Worm (Caenorhabditis elegans) whole organism, late embryonic: ENCODE data around the gene srx-67.

ENCODE experiments used
- C08G9.2 ChIP-seq: sonication (generic microtip); optimal IDR thresholded peaks from 2 replicates; lab custom pipeline; 2016; ENCODE audit warnings: mild to moderate bottlenecking, missing genetic modification characterization, moderate library complexity, missing compliant biosample characterization
- C38D4.7 ChIP-seq: fragments of 200-800 bp; sonication (Bioruptor generic); optimal IDR thresholded peaks from 2 replicates; lab custom pipeline; 2018; ENCODE audit warnings: mild to moderate bottlenecking, missing genetic modification characterization, moderate library complexity, missing compliant biosample characterization
- F13H6.1 ChIP-seq: sonication (generic microtip); optimal IDR thresholded peaks from 2 replicates; lab custom pipeline; 2016; ENCODE audit warnings: missing genetic modification characterization, missing compliant biosample characterization
- T23F11.4 ChIP-seq: fragments of 200-800 bp; sonication (Bioruptor generic); optimal IDR thresholded peaks from 2 replicates; lab custom pipeline; 2018; ENCODE audit warnings: mild to moderate bottlenecking, missing genetic modification characterization, missing compliant biosample characterization
- ahr-1 ChIP-seq: sonication (generic microtip); optimal IDR thresholded peaks from 2 replicates; lab custom pipeline; 2016; ENCODE audit warnings: missing genetic modification characterization, missing compliant biosample characterization
- ama-1 ChIP-seq: fragments of 150-350 bp; optimal IDR thresholded peaks from 2 replicates; lab custom pipeline; 2014
- ceh-24 ChIP-seq: sonication (generic microtip); optimal IDR thresholded peaks from 2 replicates; lab custom pipeline; 2016; ENCODE audit warnings: mild to moderate bottlenecking, missing genetic modification characterization, missing compliant biosample characterization
- ceh-31 ChIP-seq: sonication (generic microtip); optimal IDR thresholded peaks from 2 replicates; lab custom pipeline; 2016; ENCODE audit warnings: missing genetic modification characterization, missing compliant biosample characterization
- ceh-34 ChIP-seq: sonication (generic microtip); optimal IDR thresholded peaks from 2 replicates; lab custom pipeline; 2016; ENCODE audit warnings: mild to moderate bottlenecking, missing genetic modification characterization, missing compliant biosample characterization
- ceh-45 ChIP-seq: fragments of 200-800 bp; sonication (Bioruptor generic); IDR thresholded peaks from 2 replicates; pipeline ENCODE4 v1.3.6; 2022; ENCODE audit warnings: missing genetic modification reagents, missing genetic modification characterization, missing compliant biosample characterization
- ceh-48 ChIP-seq: sonication (generic microtip); optimal IDR thresholded peaks from 2 replicates; lab custom pipeline; 2016; ENCODE audit warnings: missing genetic modification characterization, inconsistent platforms, missing compliant biosample characterization
- ceh-6 ChIP-seq: fragments of 200-800 bp; sonication (Bioruptor generic); optimal IDR thresholded peaks from 2 replicates; lab custom pipeline; 2018; ENCODE audit warnings: mild to moderate bottlenecking, missing genetic modification characterization, missing compliant biosample characterization
- ceh-9 ChIP-seq: sonication (generic microtip); optimal IDR thresholded peaks from 2 replicates; lab custom pipeline; 2016; ENCODE audit warnings: mild to moderate bottlenecking, missing genetic modification characterization, inconsistent platforms, missing compliant biosample characterization
- dmd-4 ChIP-seq: sonication (generic microtip); optimal IDR thresholded peaks from 2 replicates; lab custom pipeline; 2016; ENCODE audit warnings: borderline replicate concordance, missing genetic modification characterization, missing compliant biosample characterization
- elt-2 ChIP-seq: sonication (generic microtip); optimal IDR thresholded peaks from 2 replicates; lab custom pipeline; 2016; ENCODE audit warnings: missing genetic modification reagents, missing genetic modification characterization, missing compliant biosample characterization
- elt-4 ChIP-seq: sonication (generic microtip); optimal IDR thresholded peaks from 2 replicates; lab custom pipeline; 2016; ENCODE audit warnings: missing genetic modification characterization, missing compliant biosample characterization
- ets-4 ChIP-seq: sonication (generic microtip); optimal IDR thresholded peaks from 2 replicates; lab custom pipeline; 2016; ENCODE audit warnings: missing genetic modification characterization, missing compliant biosample characterization
- eyg-1 ChIP-seq: sonication (generic microtip); optimal IDR thresholded peaks from 2 replicates; lab custom pipeline; 2016; ENCODE audit warnings: missing genotype, missing genetic modification characterization, missing compliant biosample characterization
- fax-1 ChIP-seq: sonication (generic microtip); optimal IDR thresholded peaks from 2 replicates; lab custom pipeline; 2016; ENCODE audit warnings: missing genotype, missing genetic modification characterization, missing compliant biosample characterization
- fkh-10 ChIP-seq: fragments of 150-350 bp; optimal IDR thresholded peaks from 2 replicates; lab custom pipeline; 2014; ENCODE audit warnings: missing biosample characterization, missing genetic modification reagents, missing genetic modification characterization
- fkh-6 ChIP-seq: sonication (generic microtip); optimal IDR thresholded peaks from 2 replicates; lab custom pipeline; 2016; ENCODE audit warnings: missing genetic modification characterization, missing compliant biosample characterization
- gmeb-2 ChIP-seq: sonication (generic microtip); optimal IDR thresholded peaks from 2 replicates; lab custom pipeline; 2016; ENCODE audit warnings: missing genetic modification characterization, inconsistent platforms, missing compliant biosample characterization
- hlh-30 ChIP-seq: sonication (generic microtip); optimal IDR thresholded peaks from 2 replicates; lab custom pipeline; 2017; ENCODE audit warnings: antibody characterized with exemption, missing genetic modification characterization, missing compliant biosample characterization; ENCODE audit not compliant: insufficient read depth
- hlh-6 ChIP-seq: sonication (generic microtip); optimal IDR thresholded peaks from 2 replicates; lab custom pipeline; 2016; ENCODE audit warnings: missing genotype, missing genetic modification characterization, missing compliant biosample characterization
- lim-6 ChIP-seq: sonication (generic microtip); optimal IDR thresholded peaks from 2 replicates; lab custom pipeline; 2016; ENCODE audit warnings: missing genetic modification characterization, missing compliant biosample characterization
- mec-3 ChIP-seq: sonication (generic microtip); optimal IDR thresholded peaks from 2 replicates; lab custom pipeline; 2016; ENCODE audit warnings: borderline replicate concordance, missing genetic modification characterization, missing compliant biosample characterization
- nhr-232 ChIP-seq: sonication (generic microtip); optimal IDR thresholded peaks from 2 replicates; lab custom pipeline; 2016; ENCODE audit warnings: missing genetic modification characterization, missing compliant biosample characterization
- npax-4 ChIP-seq: sonication (generic microtip); optimal IDR thresholded peaks from 2 replicates; lab custom pipeline; 2016; ENCODE audit warnings: missing genetic modification characterization, missing compliant biosample characterization
- odd-2 ChIP-seq: sonication (generic microtip); optimal IDR thresholded peaks from 2 replicates; lab custom pipeline; 2017; ENCODE audit warnings: antibody characterized with exemption, mild to moderate bottlenecking, missing genetic modification characterization, missing compliant biosample characterization
- pat-9 ChIP-seq: fragments of 200-800 bp; sonication (Bioruptor generic); optimal IDR thresholded peaks from 2 replicates; lab custom pipeline; 2018; ENCODE audit warnings: mild to moderate bottlenecking, missing genetic modification characterization, moderate library complexity, missing compliant biosample characterization
- pqm-1 ChIP-seq: sonication (generic microtip); optimal IDR thresholded peaks from 2 replicates; lab custom pipeline; 2016; ENCODE audit warnings: missing genetic modification characterization, missing compliant biosample characterization
- pros-1 ChIP-seq: fragments of 150-350 bp; optimal IDR thresholded peaks from 2 replicates; lab custom pipeline; 2014; ENCODE audit warnings: missing biosample characterization, missing genetic modification reagents, missing genetic modification characterization
- rnt-1 ChIP-seq: sonication (generic microtip); optimal IDR thresholded peaks from 2 replicates; lab custom pipeline; 2016; ENCODE audit warnings: missing genetic modification characterization, missing compliant biosample characterization
- sdc-2 ChIP-seq: sonication (generic microtip); optimal IDR thresholded peaks from 2 replicates; lab custom pipeline; 2016; ENCODE audit warnings: missing genotype, missing genetic modification characterization, missing compliant biosample characterization
- sox-2 ChIP-seq: fragments of 200-800 bp; sonication (Bioruptor generic); IDR thresholded peaks from 2 replicates; pipeline ENCODE4 v1.3.6; 2022; ENCODE audit warnings: missing genetic modification reagents, missing genetic modification characterization, missing compliant biosample characterization
- syd-9 ChIP-seq: sonication (generic microtip); optimal IDR thresholded peaks from 2 replicates; lab custom pipeline; 2016; ENCODE audit warnings: mild to moderate bottlenecking, missing genetic modification characterization, moderate library complexity, missing compliant biosample characterization
- unc-3 ChIP-seq, 2 experiments: fragments of 200-800 bp in 1 of 2; sonication (Bioruptor generic) in 1 of 2; sonication (generic microtip) in 1 of 2; conservative IDR thresholded peaks in 1 of 2; optimal IDR thresholded peaks in 1 of 2; 2 replicates each; pipeline versions ENCODE4 v1.3.6 to Lab custom; 2016 to 2022; ENCODE audit warnings: missing compliant biosample characterization in 2 of 2, missing genetic modification characterization in 2 of 2, missing genetic modification reagents in 1 of 2
- unc-42 ChIP-seq: sonication (generic microtip); optimal IDR thresholded peaks from 2 replicates; lab custom pipeline; 2016; ENCODE audit warnings: missing genotype, missing genetic modification characterization, missing compliant biosample characterization
- unc-86 ChIP-seq: sonication (generic microtip); optimal IDR thresholded peaks from 2 replicates; lab custom pipeline; 2016; ENCODE audit warnings: missing genetic modification characterization, missing compliant biosample characterization
- ztf-16 ChIP-seq: sonication (generic microtip); optimal IDR thresholded peaks from 2 replicates; lab custom pipeline; 2017; ENCODE audit warnings: missing genetic modification characterization, missing compliant biosample characterization

srx-67 gene

ce11 chrV:3941860-3942259 lies 25.3 kb downstream of the srx-67 start, which contains the start of gene cyp-35B2:
cyp-35B2 (plus strand) TSS chrV:3942160.
- TF ChIP-seq ztf-16 (tag; lab: Kevin White, UChicago) (no peak), eyg-1 (tag; lab: Kevin White, UChicago) (no peak), dmd-4 (tag; lab: Kevin White, UChicago) (no peak)

ce11 chrV:3943364-3943763 lies 26.8 kb downstream of the srx-67 start:
- no peak for TF ChIP-seq ceh-48 (tag; lab: Kevin White, UChicago)
- no peak for TF ChIP-seq ceh-6 (GFP tag; lab: Kevin White, UChicago)
- TF ChIP-seq F13H6.1, result no peak
- TF ChIP-seq C08G9.2 (tag; lab: Kevin White, UChicago), result no peak
- TF ChIP-seq fax-1 (tag; lab: Kevin White, UChicago), result no peak
- no peak for TF ChIP-seq pros-1 (tag; lab: Kevin White, UChicago)
- TF ChIP-seq pqm-1 (tag; lab: Kevin White, UChicago), result no peak
- no peak for TF ChIP-seq unc-86
- TF ChIP-seq T23F11.4 (GFP tag; lab: Kevin White, UChicago), result no peak
- no peak for TF ChIP-seq hlh-30
- no peak for TF ChIP-seq rnt-1 (tag; lab: Kevin White, UChicago)
- no peak for TF ChIP-seq elt-4
- no peak for TF ChIP-seq pat-9
- TF ChIP-seq ceh-31 (tag; lab: Kevin White, UChicago), result no peak
- TF ChIP-seq, all 69 proteins: peak for 0

ce11 chrV:3945053-3945452 lies 28.5 kb downstream of the srx-67 start, which contains the start of gene cyp-35B3:
cyp-35B3 (plus strand) TSS chrV:3945353.
- TF ChIP-seq C38D4.7 (GFP tag; lab: Kevin White, UChicago), result no peak
- TF ChIP-seq odd-2 (tag; lab: Kevin White, UChicago), result no peak
- TF ChIP-seq nhr-232, result no peak
- no peak for TF ChIP-seq elt-4
- TF ChIP-seq unc-42 (tag; lab: Kevin White, UChicago), result no peak
- no peak for TF ChIP-seq fkh-10 (GFP tag; lab: Kevin White, UChicago)
- no peak for TF ChIP-seq ceh-9 (tag; lab: Kevin White, UChicago)
- no peak for TF ChIP-seq ceh-45
- no peak for TF ChIP-seq hlh-6
- no peak for TF ChIP-seq elt-2
- TF ChIP-seq npax-4 (tag; lab: Kevin White, UChicago), result no peak
- no peak for TF ChIP-seq ama-1 (lab: Kevin White, UChicago)
- no peak for TF ChIP-seq ceh-34 (tag; lab: Kevin White, UChicago)
- no peak for TF ChIP-seq lim-6
- TF ChIP-seq unc-3 (GFP tag; conservative IDR thresholded peaks at IDR 0.05; lab: Robert Waterston, UW), result no peak
- no peak for TF ChIP-seq unc-3 (tag; optimal IDR thresholded peaks at IDR 0.05; lab: Kevin White, UChicago)
- TF ChIP-seq sdc-2 (tag; lab: Kevin White, UChicago), result no peak
- no peak for TF ChIP-seq pros-1 (tag; lab: Kevin White, UChicago)
- TF ChIP-seq mec-3 (tag; lab: Kevin White, UChicago), result no peak

- TF ChIP-seq fkh-6 (tag; lab: Kevin White, UChicago) (no peak), dmd-4 (tag; lab: Kevin White, UChicago) (no peak), gmeb-2 (no peak), elt-4 (no peak), rnt-1 (tag; lab: Kevin White, UChicago) (no peak), mec-3 (tag; lab: Kevin White, UChicago) (no peak), ceh-24 (tag; lab: Kevin White, UChicago) (no peak), sox-2 (GFP tag; lab: Robert Waterston, UW) (no peak), T23F11.4 (GFP tag; lab: Kevin White, UChicago) (no peak), npax-4 (tag; lab: Kevin White, UChicago) (no peak), fkh-10 (GFP tag; lab: Kevin White, UChicago) (no peak), ets-4 (tag; lab: Kevin White, UChicago) (no peak), sdc-2 (tag; lab: Kevin White, UChicago) (no peak), ahr-1 (no peak), C38D4.7 (GFP tag; lab: Kevin White, UChicago) (no peak), syd-9 (tag; lab: Kevin White, UChicago) (no peak)
Measured at ce11 chrV:3949723-3950122, 33.1 kb downstream of the srx-67 start, which contains the start of gene dach-1. dach-1 (plus strand) TSS chrV:3950023.
